Fruit fly (Drosophila melanogaster): Measurements from ENCODE around the gene CG12219.

The CG12219 gene

DNA sequence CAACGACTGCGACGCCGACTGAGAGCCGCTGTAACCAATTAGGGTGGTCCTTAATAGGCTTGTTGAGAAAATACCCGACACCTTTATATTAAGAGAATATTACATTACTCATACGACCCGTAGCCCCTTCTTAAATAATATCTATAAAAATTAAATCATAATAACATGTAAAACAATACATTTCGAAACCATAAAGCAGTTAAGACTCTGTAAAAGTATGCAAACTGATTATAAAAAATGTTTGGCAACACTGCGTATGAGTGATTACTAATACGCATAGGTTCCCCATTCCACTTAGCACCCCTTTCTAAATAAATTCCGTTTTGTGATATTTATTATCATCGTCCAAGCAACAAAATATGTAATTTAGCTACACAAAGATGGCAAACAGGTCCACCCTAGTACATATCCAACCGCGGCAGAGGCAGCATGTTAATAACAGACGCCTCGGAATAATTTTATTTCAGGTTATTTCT is 39.5 kb upstream of the CG12219 start (continued):
- no peak for TF ChIP-seq Atf-2 (GFP tag; optimal IDR thresholded peaks at IDR 0.05)
- peak; percentile 39 for TF ChIP-seq CTCF (GFP tag; optimal IDR thresholded peaks at IDR 0.05)
- no peak for TF ChIP-seq prd (optimal IDR thresholded peaks at IDR 0.05)
- TF ChIP-seq prd (GFP tag; IDR thresholded peaks at IDR 0.05), result no peak; the same call in 1 of the 3 replicates
- TF ChIP-seq cato (GFP tag; optimal IDR thresholded peaks at IDR 0.05; ENCODE audit: borderline replicate concordance), result no peak
- TF ChIP-seq Trl (optimal IDR thresholded peaks at IDR 0.05), result peak in 1 of 2 experiments; percentile 0
- TF ChIP-seq Trl (GFP tag; optimal IDR thresholded peaks at IDR 0.05), result no peak
- peak; percentile 88 for TF ChIP-seq CG7556 (GFP tag; optimal IDR thresholded peaks at IDR 0.05)
- TF ChIP-seq Rfx (GFP tag; IDR thresholded peaks at IDR 0.05), result peak; percentile 67
- peak; percentile 97 for TF ChIP-seq nom (GFP tag; optimal IDR thresholded peaks at IDR 0.05)
- TF ChIP-seq ash1 (GFP tag; optimal IDR thresholded peaks at IDR 0.05), result no peak
- no peak for TF ChIP-seq CG17328 (GFP tag; IDR thresholded peaks at IDR 0.05)
- TF ChIP-seq CG10462 (GFP tag; optimal IDR thresholded peaks at IDR 0.05), result no peak
- peak; percentile 39; the same call in 1 of the 2 replicates for TF ChIP-seq CG14441 (GFP tag; IDR thresholded peaks at IDR 0.05)
- no peak for TF ChIP-seq tna (GFP tag; IDR thresholded peaks at IDR 0.05; ENCODE audit: partially characterized antibody)
- TF ChIP-seq CG17359 (tag; optimal IDR thresholded peaks at IDR 0.05), result peak; percentile 68
- no peak for TF ChIP-seq GATAe (GFP tag; conservative IDR thresholded peaks at IDR 0.05)
- no peak for TF ChIP-seq kay (GFP tag; optimal IDR thresholded peaks at IDR 0.05)
- TF ChIP-seq Adf1 (GFP tag; IDR thresholded peaks at IDR 0.05), result no peak
- peak; percentile 40 for TF ChIP-seq exex (tag; optimal IDR thresholded peaks at IDR 0.05)
- TF ChIP-seq CG1603 (tag; optimal IDR thresholded peaks at IDR 0.05), result peak; percentile 27
- TF ChIP-seq CG15601 (tag; optimal IDR thresholded peaks at IDR 0.05), result peak; percentile 75
- TF ChIP-seq Abd-B (GFP tag; optimal IDR thresholded peaks at IDR 0.05), result peak; percentile 18
- no peak for TF ChIP-seq ab (GFP tag; optimal IDR thresholded peaks at IDR 0.05)
- TF ChIP-seq crol (GFP tag; IDR thresholded peaks at IDR 0.05), result no peak
- no peak for TF ChIP-seq Side (GFP tag; optimal IDR thresholded peaks at IDR 0.05)
- peak; percentile 71 for TF ChIP-seq D19B (GFP tag; optimal IDR thresholded peaks at IDR 0.05)
- TF ChIP-seq stwl (tag; optimal IDR thresholded peaks at IDR 0.05), result no peak
- TF ChIP-seq zfh1 (GFP tag; IDR thresholded peaks at IDR 0.05), result 0 out of 3 replicates have a peak, but pooled peaks have one; percentile 38
- TF ChIP-seq CG11398 (GFP tag; optimal IDR thresholded peaks at IDR 0.05), result no peak
- TF ChIP-seq Nf-YB (GFP tag; optimal IDR thresholded peaks at IDR 0.05), result peak; percentile 69
- no peak for TF ChIP-seq BEAF-32 (GFP tag; optimal IDR thresholded peaks at IDR 0.05)
- 0 out of 2 replicates have a peak, but pooled peaks have one; percentile 27 for TF ChIP-seq CG14667 (GFP tag; IDR thresholded peaks at IDR 0.05)
- peak; percentile 41 for TF ChIP-seq ems (GFP tag; optimal IDR thresholded peaks at IDR 0.05)
- peak; percentile 34; the same call in 1 of the 2 replicates for TF ChIP-seq CG11696 (GFP tag; IDR thresholded peaks at IDR 0.05)
- peak; percentile 61 for TF ChIP-seq CG9215 (GFP tag; IDR thresholded peaks at IDR 0.05)
- no peak for TF ChIP-seq Nf-YA (GFP tag; IDR thresholded peaks at IDR 0.05)
- TF ChIP-seq Ets65A (GFP tag), result peak; percentile 70
- 0 out of 2 replicates have a peak, but pooled peaks have one; percentile 25 for TF ChIP-seq Rx (GFP tag; IDR thresholded peaks at IDR 0.05)
- TF ChIP-seq chn (GFP tag; optimal IDR thresholded peaks at IDR 0.05), result no peak
- TF ChIP-seq CG14965 (GFP tag; optimal IDR thresholded peaks at IDR 0.05; ENCODE audit: borderline replicate concordance), result no peak
- TF ChIP-seq sc (optimal IDR thresholded peaks at IDR 0.05), result no peak
- peak; percentile 54 for TF ChIP-seq sc (GFP tag; optimal IDR thresholded peaks at IDR 0.05)
- TF ChIP-seq twi (tag; optimal IDR thresholded peaks at IDR 0.05), result peak; percentile 49
- no peak for TF ChIP-seq Elba2 (GFP tag; optimal IDR thresholded peaks at IDR 0.05)
- peak; percentile 66 for TF ChIP-seq CG14710 (tag; optimal IDR thresholded peaks at IDR 0.05)
- no peak for TF ChIP-seq CG8478 (optimal IDR thresholded peaks at IDR 0.05)
- peak; percentile 51 for TF ChIP-seq kah (GFP tag; optimal IDR thresholded peaks at IDR 0.05)
- TF ChIP-seq lola (GFP tag; optimal IDR thresholded peaks at IDR 0.05), result peak in 1 of 3 experiments; percentile 70
- TF ChIP-seq Hsf (GFP tag; optimal IDR thresholded peaks at IDR 0.05), result peak; percentile 49
- TF ChIP-seq sima (GFP tag; optimal IDR thresholded peaks at IDR 0.05), result no peak
- TF ChIP-seq HLH3B (GFP tag; IDR thresholded peaks at IDR 0.05), result peak; percentile 40
- peak; percentile 85 for TF ChIP-seq CG15269 (tag; optimal IDR thresholded peaks at IDR 0.05)
